Fruit fly (Drosophila melanogaster) whole organism: ENCODE results near the gene Tsp3A.

Source experiments
- Dll ChIP-seq: fragments of >200 bp; optimal IDR thresholded peaks from 2 replicates; lab custom pipeline; 2017
- EcR ChIP-seq, 2 experiments: fragments of >200 bp; optimal IDR thresholded peaks; 2 replicates each; lab custom pipeline; 2017; ENCODE audit warnings: missing biosample characterization in 2 of 2, missing genetic modification characterization in 2 of 2, missing genetic modification reagents in 2 of 2
- pan ChIP-seq: fragments of >200 bp; optimal IDR thresholded peaks from 2 replicates; lab custom pipeline; 2017
- psq ChIP-seq: fragments of >200 bp; optimal IDR thresholded peaks from 2 replicates; lab custom pipeline; 2017
- usp ChIP-seq: fragments of >200 bp; optimal IDR thresholded peaks from 2 replicates; lab custom pipeline; 2017; ENCODE audit warnings: missing biosample characterization, missing genetic modification characterization, mixed read lengths

- TF ChIP-seq EcR (GFP tag; optimal IDR thresholded peaks at IDR 0.05; lab: Kevin White, UChicago) (no peak), usp (GFP tag; lab: Kevin White, UChicago) (no peak), pan (no peak), psq (no peak), Dll (no peak)
Observed at dm6 chrX:2635075-2635643, 15.6 kb upstream of the Tsp3A start.
